Fruit fly (Drosophila melanogaster) whole organism, embryonic: Measurements from ENCODE around the gene Elba1.

Experiments used
- ATbp ChIP-seq: fragments of 200-800 bp; sonication (Bioruptor generic); optimal IDR thresholded peaks from 2 replicates; lab custom pipeline; 2017; ENCODE audit warnings: missing biosample characterization, mild to moderate bottlenecking, missing genetic modification characterization, missing genetic modification reagents
- Ada2b ChIP-seq: fragments of 200-800 bp; sonication (Bioruptor generic); IDR thresholded peaks from 2 replicates; pipeline ENCODE4 v1.3.6; 2022; ENCODE audit warnings: missing biosample characterization, missing genetic modification characterization
- Asciz ChIP-seq: fragments of 200-800 bp; sonication (Bioruptor generic); optimal IDR thresholded peaks from 2 replicates; lab custom pipeline; 2017; ENCODE audit warnings: missing biosample characterization, mild to moderate bottlenecking, missing genetic modification characterization, missing genetic modification reagents
- Bteb2 ChIP-seq: fragments of 200-800 bp; sonication (Bioruptor generic); optimal IDR thresholded peaks from 2 replicates; lab custom pipeline; 2016; ENCODE audit warnings: missing biosample characterization, missing genetic modification characterization
- CG1024 ChIP-seq: fragments of 200-800 bp; sonication (Bioruptor generic); IDR thresholded peaks from 2 replicates; pipeline ENCODE4 v1.3.6; 2022; ENCODE audit warnings: missing biosample characterization, missing genetic modification characterization
- CG16815 ChIP-seq: fragments of 200-800 bp; sonication (Bioruptor generic); optimal IDR thresholded peaks from 3 replicates; lab custom pipeline; 2017; ENCODE audit warnings: missing biosample characterization, mild to moderate bottlenecking, missing genetic modification characterization
- CG18476 ChIP-seq: fragments of 200-800 bp; sonication (Bioruptor generic); optimal IDR thresholded peaks from 2 replicates; lab custom pipeline; 2016; ENCODE audit warnings: missing biosample characterization, mild to moderate bottlenecking, missing genetic modification characterization
- CG2116 ChIP-seq: fragments of 200-800 bp; sonication (Bioruptor generic); optimal IDR thresholded peaks from 3 replicates; lab custom pipeline; 2018; ENCODE audit warnings: missing biosample characterization, mild to moderate bottlenecking, missing genetic modification characterization
- CG2199 ChIP-seq: fragments of 200-800 bp; sonication (Bioruptor generic); IDR thresholded peaks from 3 replicates; pipeline ENCODE4 v1.3.6; 2022; ENCODE audit warnings: missing biosample characterization, missing genetic modification characterization
- CG2889 ChIP-seq: fragments of 200-800 bp; sonication (Bioruptor generic); IDR thresholded peaks from 3 replicates; pipeline ENCODE4 v1.3.6; 2022; ENCODE audit warnings: missing biosample characterization, missing genetic modification characterization
- CG30403 ChIP-seq: fragments of 200-800 bp; sonication (Bioruptor generic); optimal IDR thresholded peaks from 3 replicates; lab custom pipeline; 2016; ENCODE audit warnings: missing biosample characterization, missing genetic modification characterization
- CG4730 ChIP-seq: fragments of 200-800 bp; sonication (Bioruptor generic); IDR thresholded peaks from 2 replicates; pipeline ENCODE4 v1.3.6; 2022; ENCODE audit warnings: missing biosample characterization, missing genetic modification characterization
- CG6272 ChIP-seq: fragments of 200-800 bp; sonication (Bioruptor generic); IDR thresholded peaks from 2 replicates; pipeline ENCODE4 v1.3.6; 2022; ENCODE audit warnings: missing biosample characterization, missing genetic modification characterization
- CG7357 ChIP-seq: fragments of 200-800 bp; sonication (Bioruptor generic); IDR thresholded peaks from 3 replicates; pipeline ENCODE4 v1.3.6; 2022; ENCODE audit warnings: missing biosample characterization, missing genetic modification characterization
- CG7987 ChIP-seq: fragments of 200-800 bp; sonication (Bioruptor generic); optimal IDR thresholded peaks from 2 replicates; lab custom pipeline; 2018; ENCODE audit warnings: missing biosample characterization, mild to moderate bottlenecking, missing genetic modification characterization, moderate library complexity
- CG8281 ChIP-seq: fragments of 200-800 bp; sonication (Bioruptor generic); optimal IDR thresholded peaks from 2 replicates; lab custom pipeline; 2018; ENCODE audit warnings: missing biosample characterization, mild to moderate bottlenecking, missing genetic modification characterization, moderate library complexity
- CG8290 ChIP-seq, 3 experiments: fragments of 200-800 bp; sonication (Bioruptor generic); optimal IDR thresholded peaks; 2 replicates each; lab custom pipeline; 2016 to 2019; ENCODE audit warnings: missing biosample characterization in 3 of 3, missing genetic modification characterization in 3 of 3, mild to moderate bottlenecking in 2 of 3, moderate library complexity in 1 of 3
- CG8359 ChIP-seq: fragments of 200-800 bp; sonication (Bioruptor generic); optimal IDR thresholded peaks from 2 replicates; lab custom pipeline; 2017; ENCODE audit warnings: missing biosample characterization, mild to moderate bottlenecking, missing genetic modification characterization, borderline replicate concordance
- CG9932 ChIP-seq: fragments of 200-800 bp; sonication (Bioruptor generic); IDR thresholded peaks from 2 replicates; pipeline ENCODE4 v1.3.6; 2022; ENCODE audit warnings: missing biosample characterization, missing genetic modification characterization
- Dip2 ChIP-seq: fragments of 200-800 bp; sonication (Bioruptor generic); IDR thresholded peaks from 2 replicates; pipeline ENCODE4 v1.3.6; 2022; ENCODE audit warnings: missing biosample characterization, missing genetic modification characterization
- Doc3 ChIP-seq: fragments of 200-800 bp; sonication (Bioruptor generic); IDR thresholded peaks from 3 replicates; pipeline ENCODE4 v1.3.6; 2022; ENCODE audit warnings: missing biosample characterization, missing genetic modification characterization; ENCODE audit not compliant: partially characterized antibody
- Fer2 ChIP-seq: fragments of 200-800 bp; sonication (Bioruptor generic); optimal IDR thresholded peaks from 2 replicates; lab custom pipeline; 2018; ENCODE audit warnings: missing biosample characterization, mild to moderate bottlenecking, missing genetic modification characterization, moderate library complexity
- HHEX ChIP-seq: fragments of 200-800 bp; sonication (Bioruptor generic); optimal IDR thresholded peaks from 3 replicates; lab custom pipeline; 2017; ENCODE audit warnings: missing biosample characterization, mild to moderate bottlenecking, missing genetic modification characterization, missing genetic modification reagents
- HLH3B ChIP-seq: fragments of 200-800 bp; sonication (Bioruptor generic); IDR thresholded peaks from 2 replicates; pipeline ENCODE4 v1.3.6; 2022; ENCODE audit warnings: missing biosample characterization, missing genetic modification characterization
- Hmx ChIP-seq: fragments of 200-800 bp; sonication (Bioruptor generic); optimal IDR thresholded peaks from 2 replicates; lab custom pipeline; 2016; ENCODE audit warnings: missing biosample characterization, missing genetic modification characterization
- Lpt ChIP-seq: fragments of >200 bp; optimal IDR thresholded peaks from 2 replicates; lab custom pipeline; 2018; ENCODE audit warnings: missing biosample characterization, missing genetic modification characterization
- Meics ChIP-seq: fragments of 200-800 bp; sonication (Bioruptor generic); optimal IDR thresholded peaks from 2 replicates; lab custom pipeline; 2017; ENCODE audit warnings: missing biosample characterization, mild to moderate bottlenecking, missing genetic modification characterization
- NfI ChIP-seq: fragments of 200-800 bp; sonication (Bioruptor generic); optimal IDR thresholded peaks from 3 replicates; lab custom pipeline; 2018; ENCODE audit warnings: missing biosample characterization, mild to moderate bottlenecking, missing genetic modification characterization, moderate library complexity
- Spps ChIP-seq: fragments of 200-800 bp; sonication (Bioruptor generic); optimal IDR thresholded peaks from 2 replicates; lab custom pipeline; 2018; ENCODE audit warnings: missing biosample characterization, mild to moderate bottlenecking, missing genetic modification characterization
- Trl ChIP-seq, 3 experiments: fragments of >200 bp in 2 of 3; fragments of 200-800 bp in 1 of 3; sonication (Bioruptor generic) in 1 of 3; optimal IDR thresholded peaks; 2 replicates in 1 of 3; 3 replicates in 2 of 3; lab custom pipeline; 2016 to 2017; ENCODE audit warnings: missing biosample characterization in 1 of 3, missing genetic modification characterization in 1 of 3
- amos ChIP-seq: fragments of 200-800 bp; sonication (Bioruptor generic); IDR thresholded peaks from 2 replicates; pipeline ENCODE4 v1.3.6; 2022; ENCODE audit warnings: missing biosample characterization, missing genetic modification characterization; ENCODE audit not compliant: partially characterized antibody
- bbx ChIP-seq: fragments of 200-800 bp; sonication (Bioruptor generic); IDR thresholded peaks from 2 replicates; pipeline ENCODE4 v1.3.6; 2022; ENCODE audit warnings: missing biosample characterization, missing genetic modification characterization; ENCODE audit not compliant: partially characterized antibody
- cad ChIP-seq: fragments of >200 bp; optimal IDR thresholded peaks from 2 replicates; lab custom pipeline; 2017; ENCODE audit warnings: missing biosample characterization, missing genetic modification characterization
- dan ChIP-seq: fragments of 200-800 bp; sonication (Bioruptor generic); IDR thresholded peaks from 2 replicates; pipeline ENCODE4 v1.3.6; 2022; ENCODE audit warnings: missing biosample characterization, missing genetic modification characterization
- gem ChIP-seq: fragments of 200-800 bp; sonication (Bioruptor generic); optimal IDR thresholded peaks from 2 replicates; lab custom pipeline; 2019; ENCODE audit warnings: missing biosample characterization, mild to moderate bottlenecking, missing genetic modification characterization, moderate library complexity
- jing ChIP-seq: fragments of 200-800 bp; sonication (Bioruptor generic); optimal IDR thresholded peaks from 2 replicates; lab custom pipeline; 2018; ENCODE audit warnings: missing biosample characterization, mild to moderate bottlenecking, missing genetic modification characterization
- kah ChIP-seq: fragments of 200-800 bp; sonication (Bioruptor generic); optimal IDR thresholded peaks from 2 replicates; lab custom pipeline; 2018; ENCODE audit warnings: missing biosample characterization, mild to moderate bottlenecking, missing genetic modification characterization
- lola ChIP-seq, 3 experiments: fragments of >200 bp in 2 of 3; fragments of 200-800 bp in 1 of 3; sonication (Bioruptor generic) in 1 of 3; optimal IDR thresholded peaks; 2 replicates each; lab custom pipeline; 2017 to 2019; ENCODE audit warnings: missing biosample characterization in 3 of 3, missing genetic modification characterization in 3 of 3, mild to moderate bottlenecking in 1 of 3, moderate library complexity in 1 of 3
- pfk ChIP-seq: fragments of 200-800 bp; sonication (Bioruptor generic); optimal IDR thresholded peaks from 2 replicates; lab custom pipeline; 2018; ENCODE audit warnings: missing biosample characterization, mild to moderate bottlenecking, missing genetic modification characterization, moderate library complexity
- sens ChIP-seq: fragments of 200-800 bp; sonication (Bioruptor generic); peaks from one replicate; lab custom pipeline; 2016; ENCODE audit warnings: missing biosample characterization, missing genetic modification characterization
- shn ChIP-seq: fragments of 200-800 bp; sonication (Bioruptor generic); optimal IDR thresholded peaks from 3 replicates; lab custom pipeline; 2016; ENCODE audit warnings: missing biosample characterization, missing genetic modification characterization
- sna ChIP-seq: fragments of 200-800 bp; sonication (Bioruptor generic); IDR thresholded peaks from 2 replicates; pipeline ENCODE4 v1.3.6; 2022; ENCODE audit warnings: missing biosample characterization, missing genetic modification characterization; ENCODE audit not compliant: partially characterized antibody
- so ChIP-seq: fragments of 200-800 bp; sonication (Bioruptor generic); IDR thresholded peaks from 3 replicates; pipeline ENCODE4 v1.3.6; 2022; ENCODE audit warnings: missing biosample characterization, missing genetic modification characterization
- stc ChIP-seq: fragments of 200-800 bp; sonication (Bioruptor generic); IDR thresholded peaks from 2 replicates; pipeline ENCODE4 v1.3.6; 2022; ENCODE audit warnings: missing biosample characterization, missing genetic modification characterization
- tx ChIP-seq: fragments of 200-800 bp; sonication (Bioruptor generic); optimal IDR thresholded peaks from 2 replicates; lab custom pipeline; 2016; ENCODE audit warnings: missing biosample characterization, missing genetic modification characterization
- vvl ChIP-seq: fragments of 200-800 bp; sonication (Bioruptor generic); IDR thresholded peaks from 2 replicates; pipeline ENCODE4 v1.3.6; 2022; ENCODE audit warnings: missing biosample characterization, missing genetic modification characterization

Gene Elba1

DNA sequence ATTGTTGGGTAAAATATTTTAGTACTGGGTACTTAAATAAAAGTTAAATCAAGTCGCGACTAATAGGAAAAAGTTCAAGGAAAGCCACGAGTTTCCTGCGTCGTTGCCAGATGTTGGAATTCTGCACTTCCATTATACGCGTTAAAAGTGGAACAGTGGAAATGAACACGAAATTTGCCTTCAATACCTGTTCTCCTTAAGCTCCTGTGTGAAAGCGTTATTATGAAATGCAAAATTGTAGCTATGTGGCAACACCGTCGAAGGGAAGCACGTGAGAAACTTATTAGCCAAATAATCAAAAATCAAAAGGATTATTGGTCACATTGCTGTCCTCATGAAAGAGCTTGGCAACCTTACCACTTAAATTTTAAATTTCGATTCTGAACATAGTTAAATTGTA is 6.3 kb upstream of the Elba1 start, which contains the start of gene CG3251:
CG3251 (minus strand) TSS at position 101 of the 400 bp plus-strand sequence.
- TF ChIP-seq Doc3 (GFP tag; lab: Robert Waterston, UW): no peak
- TF ChIP-seq CG9932 (GFP tag; lab: Robert Waterston, UW): no peak
- TF ChIP-seq CG2889: no peak
- no peak for TF ChIP-seq ATbp
- no peak for TF ChIP-seq vvl (GFP tag; lab: Robert Waterston, UW)
- no peak for TF ChIP-seq CG7357 (GFP tag; lab: Robert Waterston, UW)
- TF ChIP-seq CG8290 (GFP tag; optimal IDR thresholded peaks at IDR 0.05; lab: Kevin White, UChicago): no peak
- no peak for TF ChIP-seq CG8290 (tag; optimal IDR thresholded peaks at IDR 0.05; lab: Kevin White, UChicago)
- TF ChIP-seq Asciz (GFP tag; lab: Kevin White, UChicago): no peak
- no peak for TF ChIP-seq dan (GFP tag; lab: Robert Waterston, UW)
- TF ChIP-seq HLH3B (GFP tag; lab: Robert Waterston, UW): no peak

DNA sequence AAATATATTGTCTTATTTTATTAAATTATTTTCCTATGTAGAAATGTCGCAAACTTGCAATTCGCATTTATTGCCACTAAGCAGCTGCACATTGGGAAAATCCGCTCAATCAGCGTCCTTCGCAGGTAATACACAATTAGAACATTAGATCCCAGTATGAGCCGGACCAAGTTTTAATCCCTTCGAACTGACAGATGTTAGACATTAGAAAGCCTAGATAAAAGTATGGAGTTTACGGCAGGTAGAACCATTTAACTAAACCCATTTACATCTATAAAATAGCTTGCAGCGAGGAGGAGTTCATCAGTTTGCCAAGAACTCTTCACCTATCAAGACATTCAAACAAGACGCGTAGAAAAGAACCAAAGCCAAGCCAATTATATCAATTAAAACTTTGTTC is 3.0 kb upstream of the Elba1 start, which contains the start of gene Elba3:
Elba3 (plus strand) TSS at position 301 of the 400 bp plus-strand sequence.
- TF ChIP-seq kah (GFP tag; lab: Kevin White, UChicago): no peak
- no peak for TF ChIP-seq CG6272 (GFP tag; lab: Robert Waterston, UW)
- TF ChIP-seq sna (GFP tag; lab: Robert Waterston, UW): no peak

DNA sequence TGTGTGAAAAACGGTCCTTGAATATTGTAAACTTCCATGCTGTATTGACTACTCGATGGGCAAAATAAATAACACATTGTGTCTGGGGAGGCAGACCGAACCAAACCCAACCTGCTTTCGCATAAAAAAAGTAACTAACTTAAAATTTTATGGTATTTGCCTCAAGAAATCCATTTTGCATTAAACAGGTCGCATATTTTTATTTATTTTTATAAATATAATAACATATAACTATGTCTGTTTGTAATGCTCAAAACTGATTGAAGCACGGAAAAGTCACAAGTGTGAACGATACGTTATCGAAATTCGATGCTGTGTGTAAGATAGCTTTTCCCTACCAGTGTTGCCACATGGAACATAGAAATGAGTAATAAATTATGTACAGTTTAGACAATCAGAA is 1.9 kb downstream of the Elba1 start, which contains the start of gene CG11929:
CG11929 (plus strand) TSS at position 301 of the 400 bp plus-strand sequence.
- TF ChIP-seq Trl (optimal IDR thresholded peaks at IDR 0.05; lab: Kevin White, UChicago): no peak
- no peak for TF ChIP-seq Trl (GFP tag; optimal IDR thresholded peaks at IDR 0.05; lab: Kevin White, UChicago)
- no peak for TF ChIP-seq so (GFP tag; lab: Robert Waterston, UW)
- no peak for TF ChIP-seq shn (GFP tag; lab: Kevin White, UChicago)
- TF ChIP-seq CG16815 (GFP tag; lab: Kevin White, UChicago): no peak
- TF ChIP-seq Lpt (GFP tag; lab: Kevin White, UChicago): no peak
- no peak for TF ChIP-seq HHEX
- TF ChIP-seq CG8290 (GFP tag; optimal IDR thresholded peaks at IDR 0.05; lab: Kevin White, UChicago): no peak
- no peak for TF ChIP-seq CG8290 (tag; optimal IDR thresholded peaks at IDR 0.05; lab: Kevin White, UChicago)
- TF ChIP-seq bbx: no peak
- TF ChIP-seq Hmx (GFP tag; lab: Kevin White, UChicago): no peak
- TF ChIP-seq tx (GFP tag; lab: Kevin White, UChicago): no peak
- no peak for TF ChIP-seq NfI (GFP tag; lab: Kevin White, UChicago)
- no peak for TF ChIP-seq jing
- no peak for TF ChIP-seq gem (tag; lab: Kevin White, UChicago)
- TF ChIP-seq Fer2 (tag; lab: Kevin White, UChicago): no peak
- no peak for TF ChIP-seq CG7987 (GFP tag; lab: Kevin White, UChicago)
- no peak for TF ChIP-seq lola (GFP tag; optimal IDR thresholded peaks at IDR 0.05; lab: Kevin White, UChicago)
- TF ChIP-seq stc (GFP tag; lab: Robert Waterston, UW): no peak
- TF ChIP-seq Spps (tag; lab: Kevin White, UChicago): no peak

DNA sequence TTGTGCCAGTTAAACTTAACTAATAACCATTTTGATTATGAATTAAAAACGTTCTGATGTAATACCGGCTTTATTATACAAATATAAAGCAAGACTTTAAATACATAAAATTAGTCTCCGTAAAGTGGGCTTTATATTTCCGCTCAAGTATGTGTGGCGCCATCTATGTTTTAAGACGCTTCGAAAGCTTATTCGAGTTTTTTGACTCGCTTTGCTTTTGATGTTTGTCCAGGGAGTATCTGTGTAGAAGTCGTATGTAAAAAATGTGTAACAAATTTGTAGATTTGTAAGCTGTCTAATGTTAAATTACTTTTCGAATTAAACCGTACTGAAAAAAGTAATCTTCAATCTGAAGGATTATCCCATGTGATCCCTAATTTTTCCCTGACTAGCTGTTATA is 23.3 kb downstream of the Elba1 start:
- TF ChIP-seq Bteb2 (GFP tag; lab: Kevin White, UChicago) (no peak), CG8281 (tag; lab: Kevin White, UChicago) (no peak), CG4730 (GFP tag; lab: Robert Waterston, UW) (no peak), Ada2b (GFP tag; lab: Robert Waterston, UW) (no peak), CG8359 (no peak), CG1024 (GFP tag; lab: Robert Waterston, UW) (no peak), CG18476 (no peak), Dip2 (peak; percentile 92), CG2116 (GFP tag; lab: Kevin White, UChicago) (no peak), sens (peak; percentile 65), CG30403 (GFP tag; lab: Kevin White, UChicago) (no peak), dan (GFP tag; lab: Robert Waterston, UW) (no peak), pfk (GFP tag; lab: Kevin White, UChicago) (no peak), Meics (GFP tag; lab: Kevin White, UChicago) (no peak), cad (no peak), CG2199 (GFP tag; lab: Robert Waterston, UW) (no peak), amos (GFP tag; lab: Robert Waterston, UW) (peak; percentile 28; the same call in 1 of the 2 replicates)
